Worm (Caenorhabditis elegans) whole organism, L1 larva: ENCODE data around the gene C14C6.6.

Experiments used
- C34B4.2 ChIP-seq: sonication (generic microtip); optimal IDR thresholded peaks from 2 replicates; lab custom pipeline; 2017; ENCODE audit warnings: mild to moderate bottlenecking, missing genetic modification characterization, missing compliant biosample characterization
- F16B12.6 ChIP-seq: fragments of 150-350 bp; optimal IDR thresholded peaks from 2 replicates; lab custom pipeline; 2014; ENCODE audit warnings: missing biosample characterization, missing genetic modification characterization
- aly-2 ChIP-seq: fragments of 150-350 bp; optimal IDR thresholded peaks from 2 replicates; lab custom pipeline; 2014; ENCODE audit warnings: missing biosample characterization, missing genetic modification characterization
- efl-1 ChIP-seq, 4 experiments: fragments of 150-350 bp; optimal IDR thresholded peaks in 3 of 4; peaks in 1 of 4; 1 replicate in 1 of 4; 2 replicates in 3 of 4; lab custom pipeline; 2014; ENCODE audit warnings: missing biosample characterization in 2 of 4, missing genetic modification characterization in 2 of 4, missing genetic modification reagents in 2 of 4
- jun-1 ChIP-seq: fragments of 150-350 bp; optimal IDR thresholded peaks from 2 replicates; lab custom pipeline; 2014; ENCODE audit warnings: missing biosample characterization, missing genetic modification reagents, missing genetic modification characterization
- lin-15B ChIP-seq: fragments of 150-350 bp; sonication (generic microtip); optimal IDR thresholded peaks from 3 replicates; lab custom pipeline; 2014; ENCODE audit warnings: missing biosample characterization, missing genetic modification characterization
- lin-39 ChIP-seq: fragments of 150-350 bp; optimal IDR thresholded peaks from 2 replicates; lab custom pipeline; 2014; ENCODE audit warnings: missing biosample characterization, missing genetic modification reagents, missing genetic modification characterization
- mdl-1 ChIP-seq, 2 experiments: fragments of 150-350 bp; optimal IDR thresholded peaks; 2 replicates each; lab custom pipeline; 2014 to 2017; ENCODE audit warnings: missing biosample characterization in 2 of 2, missing genetic modification characterization in 2 of 2, inconsistent platforms in 1 of 2
- nhr-20 ChIP-seq: sonication (generic microtip); optimal IDR thresholded peaks from 2 replicates; lab custom pipeline; 2016; ENCODE audit warnings: mild to moderate bottlenecking, missing genetic modification characterization, missing compliant biosample characterization
- sox-4 ChIP-seq: sonication (generic microtip); optimal IDR thresholded peaks from 2 replicates; lab custom pipeline; 2016; ENCODE audit warnings: missing genetic modification characterization, missing compliant biosample characterization
- sup-37 ChIP-seq: fragments of 200-800 bp; sonication (Bioruptor generic); optimal IDR thresholded peaks from 2 replicates; lab custom pipeline; 2018; ENCODE audit warnings: mild to moderate bottlenecking, missing genetic modification characterization, missing compliant biosample characterization
- unc-130 ChIP-seq: fragments of 150-350 bp; optimal IDR thresholded peaks from 2 replicates; lab custom pipeline; 2017; ENCODE audit warnings: missing biosample characterization, missing genetic modification characterization, inconsistent platforms
- unc-62 ChIP-seq: fragments of 150-350 bp; optimal IDR thresholded peaks from 2 replicates; lab custom pipeline; 2014; ENCODE audit warnings: missing biosample characterization, missing genetic modification reagents, missing genetic modification characterization

- TF ChIP-seq sup-37 (GFP tag; lab: Kevin White, UChicago) (no peak), jun-1 (no peak), C34B4.2 (tag; lab: Kevin White, UChicago) (no peak), lin-15B (tag; lab: Kevin White, UChicago) (no peak), unc-130 (tag; lab: Kevin White, UChicago) (no peak), F16B12.6 (tag; lab: Kevin White, UChicago) (no peak), mdl-1 (tag; optimal IDR thresholded peaks at IDR 0.05; lab: Kevin White, UChicago) (no peak), unc-62 (GFP tag; lab: Kevin White, UChicago) (no peak), nhr-20 (no peak), aly-2 (tag; lab: Kevin White, UChicago) (no peak), lin-39 (tag; lab: Kevin White, UChicago) (no peak), sox-4 (tag; lab: Kevin White, UChicago) (no peak), efl-1 (optimal IDR thresholded peaks at IDR 0.05; lab: Kevin White, UChicago) (no peak), efl-1 (GFP tag; optimal IDR thresholded peaks at IDR 0.05 in 1 of 2; lab: Kevin White, UChicago) (no peak)
Measured at ce11 chrV:552406-552805, 4.5 kb upstream of the C14C6.6 start.
